Fruit fly (Drosophila melanogaster): Measurements from ENCODE around the gene CG10041.

- no peak for TF ChIP-seq CG8478 (optimal IDR thresholded peaks at IDR 0.05)
- TF ChIP-seq CTCF (optimal IDR thresholded peaks at IDR 0.05), result no peak
Measured at dm6 chr3R:12344914-12345549, 6.9 kb downstream of the CG10041 start.
